Fruit fly (Drosophila melanogaster): ENCODE data around the gene Gyc32E.

The Gyc32E gene

DNA sequence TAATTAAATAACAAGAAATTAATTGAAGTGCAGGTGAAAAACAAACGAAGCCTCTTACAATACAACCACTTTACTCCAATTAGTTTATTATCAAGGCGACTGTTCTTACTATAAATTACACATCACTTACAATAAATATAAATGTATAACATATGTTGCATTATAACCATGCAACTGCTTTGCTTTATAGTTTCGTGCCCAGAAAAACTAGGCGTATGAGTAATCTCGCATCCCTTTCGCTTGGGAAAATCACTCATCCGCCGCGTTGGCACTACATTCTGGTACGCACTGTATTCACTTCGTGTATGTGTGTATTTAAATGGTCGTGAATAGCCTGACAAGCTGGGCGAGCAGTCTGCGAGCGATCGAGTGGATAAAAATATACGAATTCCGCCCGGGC lies 21.0 kb upstream of the Gyc32E start:
- TF ChIP-seq noc (tag; optimal IDR thresholded peaks at IDR 0.05): no peak

DNA sequence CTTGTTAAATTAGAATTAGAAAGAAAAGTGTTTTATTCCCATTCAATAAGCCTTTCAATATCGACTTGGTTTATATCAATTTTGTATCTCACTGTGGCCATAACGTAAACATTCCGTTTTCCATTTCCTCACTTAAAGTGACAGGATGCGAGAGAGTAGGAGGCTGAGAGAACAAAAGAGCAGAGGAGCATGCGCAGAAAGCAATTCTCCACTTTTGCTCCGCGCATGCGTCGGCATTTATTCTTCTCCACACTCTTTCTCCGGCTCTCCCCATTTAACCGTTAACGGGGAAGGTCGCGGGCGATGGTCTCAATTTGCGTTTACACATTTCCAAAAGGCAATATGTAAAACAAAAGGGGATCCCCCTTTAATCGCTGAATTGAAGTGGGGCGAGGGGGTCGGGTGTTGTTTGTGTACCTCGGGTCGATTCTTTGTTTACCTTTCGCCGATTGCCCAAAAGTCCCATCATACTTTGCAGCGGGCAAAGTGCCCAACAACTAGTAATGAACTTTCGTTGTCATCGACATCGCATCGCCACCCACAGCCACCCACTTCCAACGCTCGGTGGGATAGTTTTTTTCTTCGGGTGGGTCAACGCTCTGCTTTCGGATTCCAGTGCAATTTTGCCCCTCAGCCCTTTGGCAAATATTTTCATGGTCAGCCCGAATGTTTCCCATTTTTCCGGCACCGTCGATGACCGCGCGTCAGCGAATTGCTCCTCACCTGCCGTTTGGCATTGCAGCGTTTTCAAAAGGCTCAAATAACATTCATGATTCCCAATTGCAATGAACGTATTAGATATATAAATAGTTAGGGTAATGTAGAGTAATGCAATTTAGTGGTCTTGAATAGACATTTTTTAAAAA lies 20.0 kb upstream of the Gyc32E start:
- TF ChIP-seq noc (tag; optimal IDR thresholded peaks at IDR 0.05): no peak

DNA sequence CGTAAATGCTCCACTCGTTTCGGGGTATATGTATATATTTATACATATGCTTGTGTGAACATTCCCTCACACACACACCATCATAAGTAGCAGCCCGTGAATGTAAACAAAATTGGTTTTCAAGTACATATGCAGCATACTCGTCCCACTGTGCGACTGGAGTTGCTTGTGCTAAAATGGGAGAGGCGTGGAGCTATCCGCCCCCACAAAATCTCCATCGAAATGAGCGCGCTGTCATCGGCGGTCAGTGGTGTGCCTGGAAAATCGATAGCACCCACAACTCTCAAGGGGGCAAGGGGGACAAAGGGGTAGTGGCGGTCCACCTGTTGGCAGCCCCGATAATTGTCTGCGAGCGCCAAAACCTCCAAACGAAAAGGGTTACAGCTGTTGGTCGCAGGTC lies 19.1 kb upstream of the Gyc32E start:
- TF ChIP-seq noc (tag; optimal IDR thresholded peaks at IDR 0.05): no peak

DNA sequence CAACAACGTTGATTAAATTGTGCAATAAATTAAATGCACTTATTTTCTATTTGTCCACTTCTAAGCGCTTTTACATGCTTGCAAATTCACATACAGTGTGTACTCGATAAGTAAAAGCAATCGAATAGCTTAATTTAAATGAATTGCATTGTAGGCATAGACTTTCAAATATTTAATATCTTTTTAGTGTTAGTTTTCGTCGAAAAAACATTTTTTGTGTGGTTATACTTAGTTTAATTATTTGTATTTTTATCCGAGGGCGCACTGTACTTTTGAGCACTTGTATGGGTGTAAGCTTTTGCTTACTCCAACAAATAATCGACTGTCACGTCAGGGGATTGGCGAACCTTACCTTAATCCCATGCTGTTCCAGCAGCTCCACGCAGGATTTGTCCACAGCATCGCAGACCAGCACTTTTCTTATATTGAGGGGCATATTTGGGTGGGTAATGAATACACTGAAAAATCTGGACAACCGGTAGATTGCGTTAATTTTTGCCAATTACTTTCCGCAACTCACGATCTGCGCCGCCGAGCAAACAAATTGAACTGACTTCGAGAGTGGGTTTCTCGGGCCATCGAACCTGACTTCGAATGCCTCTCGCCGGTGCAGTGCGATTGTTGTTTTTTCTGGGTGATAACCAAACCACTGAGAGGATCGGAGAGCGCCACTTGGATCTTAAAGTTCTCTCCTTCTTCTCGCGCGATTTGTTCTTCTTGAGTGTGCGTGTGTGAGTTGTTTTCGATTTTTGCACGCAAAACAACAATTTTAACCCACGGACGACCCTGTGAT lies 6.5 kb upstream of the Gyc32E start, which contains the start of gene CG6287:
Gene CG6287 (minus strand): TSS at position 556 of the 793 bp plus-strand sequence.
- peak; percentile 68 for TF ChIP-seq noc (tag; optimal IDR thresholded peaks at IDR 0.05)

DNA sequence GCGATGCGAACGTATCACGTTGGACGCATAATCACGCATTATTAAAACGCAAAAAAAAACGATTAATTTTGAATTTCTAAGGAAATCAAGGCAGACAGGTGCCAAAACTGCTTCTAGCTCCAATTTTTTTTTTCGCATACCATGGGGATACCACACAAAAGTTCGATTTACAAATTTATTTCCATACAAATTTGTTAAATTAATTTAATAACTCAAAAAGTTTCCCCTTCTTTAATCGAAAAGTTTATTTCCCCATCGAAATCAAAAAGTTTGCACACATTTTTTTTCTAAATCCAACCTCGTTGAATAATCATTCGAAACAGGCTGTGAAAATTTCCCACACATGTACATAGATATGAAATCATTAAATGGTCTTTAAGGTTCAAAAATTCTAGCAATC lies 3.6 kb downstream of the Gyc32E start, which contains the start of gene CG31867:
Gene CG31867 (minus strand): TSS at position 101 of the 400 bp plus-strand sequence.
- TF ChIP-seq noc (tag; optimal IDR thresholded peaks at IDR 0.05): no peak

DNA sequence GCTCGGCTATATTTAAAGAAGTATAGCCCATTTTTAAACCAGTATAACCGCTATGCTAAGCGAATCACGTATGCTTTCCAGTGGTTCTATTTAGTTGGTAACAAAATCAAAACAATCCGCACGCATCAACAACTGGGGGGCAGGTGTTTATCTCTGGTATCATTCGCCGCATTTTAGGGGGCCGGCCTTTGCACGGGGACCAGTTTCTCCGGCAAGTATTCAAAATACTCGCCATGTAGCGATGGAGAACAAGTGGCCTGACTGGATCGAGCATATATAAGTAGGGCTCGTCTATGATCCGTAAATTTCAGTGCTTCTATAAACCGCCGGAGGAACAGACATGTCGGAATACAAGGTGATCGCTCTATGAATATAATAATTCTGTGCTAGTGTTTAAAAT lies 12.8 kb downstream of the Gyc32E start, which contains the start of gene hgo:
Gene hgo (plus strand): TSS at position 301 of the 400 bp plus-strand sequence.
- no peak for TF ChIP-seq noc (tag; optimal IDR thresholded peaks at IDR 0.05)

DNA sequence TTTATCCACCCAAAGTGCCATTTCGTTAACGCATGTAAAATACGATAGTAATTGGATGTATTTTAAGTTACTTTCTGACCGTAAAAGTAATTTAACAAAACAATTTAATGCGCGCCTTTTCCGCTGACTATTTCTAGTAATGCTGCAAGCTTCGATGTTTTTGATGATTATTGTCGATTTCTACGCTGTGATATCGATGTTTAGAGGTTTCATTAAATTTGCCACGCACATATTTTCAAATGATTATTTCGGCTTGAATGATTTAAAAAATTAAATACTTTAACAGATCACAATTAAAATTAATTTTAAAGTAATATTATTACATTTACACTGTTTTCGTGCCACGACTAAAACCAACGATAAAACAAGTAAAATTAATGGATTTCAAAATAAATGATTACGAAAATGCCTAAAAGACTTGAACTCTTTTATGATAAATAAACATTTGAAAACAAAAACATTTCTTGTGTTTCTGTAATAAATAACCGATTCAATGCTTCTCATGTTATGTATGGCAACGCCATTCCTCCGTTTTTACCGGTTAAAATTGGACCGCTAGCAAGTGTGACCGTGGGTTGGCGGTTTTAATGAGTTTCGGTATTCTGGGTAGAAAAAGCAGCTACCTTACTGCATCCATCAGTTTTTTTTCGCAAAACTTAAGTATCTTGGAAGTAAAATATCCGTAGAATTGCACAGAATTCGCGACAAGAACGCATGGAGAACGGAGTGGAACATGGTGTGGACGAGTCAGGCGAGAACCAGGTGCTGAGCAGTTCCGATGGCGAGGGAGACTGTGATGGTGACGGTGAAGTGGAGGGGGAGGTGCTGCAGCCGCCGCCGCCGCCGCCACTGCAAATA lies 18.5 kb downstream of the Gyc32E start, which contains the start of the genes RfC38 and CG4751:
Gene RfC38 (minus strand): TSS at position 495 of the 858 bp plus-strand sequence.
Gene CG4751 (plus strand): TSS at position 587 of the 858 bp plus-strand sequence.
- TF ChIP-seq noc (tag; optimal IDR thresholded peaks at IDR 0.05): no peak

DNA sequence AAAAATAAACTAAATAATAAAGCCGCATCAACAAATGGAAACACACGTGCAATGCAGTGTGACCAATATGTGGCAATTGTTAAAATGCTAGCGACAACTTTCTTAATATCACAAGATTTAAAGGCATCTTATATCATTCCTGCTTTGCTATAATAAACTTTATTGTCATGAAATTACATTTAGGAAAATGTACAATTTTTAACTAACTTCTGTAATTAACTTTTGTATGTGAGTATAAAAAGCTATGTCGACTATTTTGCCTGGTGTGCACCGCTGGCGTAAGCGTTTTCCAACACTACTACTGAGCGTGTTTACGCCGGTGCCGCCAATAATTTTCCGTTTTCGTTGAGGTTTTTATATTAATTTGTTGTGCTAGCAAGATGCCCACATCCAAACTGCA lies 25.4 kb downstream of the Gyc32E start, which contains the start of the genes Csl4 and Nup160:
Gene Csl4 (minus strand): TSS at position 69 of the 400 bp plus-strand sequence.
Gene Nup160 (plus strand): TSS at position 279 of the 400 bp plus-strand sequence.
- no peak for TF ChIP-seq noc (tag; optimal IDR thresholded peaks at IDR 0.05)

DNA sequence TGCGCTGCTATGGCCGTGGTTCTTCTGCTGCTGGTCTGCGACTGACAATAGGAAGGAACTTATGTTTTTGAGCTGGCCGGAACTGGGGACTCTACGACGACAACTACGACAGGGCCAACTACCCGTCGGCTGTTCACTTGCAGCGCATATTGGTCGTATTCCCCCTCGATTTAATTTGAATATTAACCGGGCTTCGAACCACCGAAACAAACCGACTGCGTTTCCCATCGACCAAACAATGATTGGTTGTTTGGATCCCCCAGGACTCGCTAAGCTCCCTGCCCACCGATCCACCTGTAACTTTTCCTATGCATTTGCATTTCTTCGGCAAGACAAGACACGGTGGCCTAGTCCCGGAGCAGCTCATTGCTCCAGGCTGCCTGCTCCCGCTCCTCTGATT lies 27.3 kb downstream of the Gyc32E start, which contains the start of gene Dnaaf4:
Gene Dnaaf4 (minus strand): TSS at position 101 of the 400 bp plus-strand sequence.
- TF ChIP-seq noc (tag; optimal IDR thresholded peaks at IDR 0.05): no peak

DNA sequence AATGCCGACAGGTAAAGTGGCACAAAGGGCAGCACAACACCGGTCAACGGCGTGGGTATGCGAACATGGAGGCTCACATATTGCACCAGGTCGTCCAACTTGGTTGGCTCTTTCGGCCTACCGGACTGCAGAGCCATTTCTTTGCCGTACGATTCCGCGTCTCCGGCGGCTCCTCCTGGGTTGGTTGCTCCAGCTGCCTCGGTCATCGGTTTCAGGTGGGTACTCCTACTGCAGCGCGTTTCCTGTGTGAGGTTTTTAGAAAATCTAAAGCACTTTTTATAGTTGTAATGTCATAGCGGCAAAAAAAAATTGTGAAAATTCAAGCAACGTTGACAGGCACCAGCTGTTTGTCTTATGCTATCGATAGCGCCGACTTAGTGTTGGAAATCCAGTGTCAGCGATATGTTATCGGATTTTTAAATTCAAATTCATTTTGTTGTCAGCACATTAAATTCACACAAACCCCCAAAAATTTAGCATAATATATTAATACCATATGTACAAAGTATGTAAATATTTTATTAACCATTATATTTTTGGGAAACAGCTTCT lies 28.9 kb downstream of the Gyc32E start, which contains the start of gene CG6230:
Gene CG6230 (minus strand): TSS at position 354 of the 552 bp plus-strand sequence.
- no peak for TF ChIP-seq noc (tag; optimal IDR thresholded peaks at IDR 0.05)

DNA sequence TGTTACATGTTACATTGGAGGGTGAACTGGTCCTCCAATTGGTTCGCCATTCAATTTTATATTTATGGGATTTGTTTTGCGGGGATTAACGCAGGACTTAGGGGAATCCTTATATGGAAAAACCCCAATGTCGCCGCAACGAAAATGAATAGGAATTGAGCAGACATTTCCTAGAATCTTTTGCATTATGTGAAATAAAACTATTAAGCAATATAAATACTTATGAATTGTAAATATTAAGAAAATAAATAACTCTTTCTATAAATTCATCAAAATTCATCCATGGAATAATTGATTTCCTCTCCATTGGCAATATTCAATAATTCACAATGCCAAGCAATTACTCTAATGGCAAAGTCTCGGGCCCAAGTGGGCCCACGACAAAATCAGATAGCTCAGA lies 35.2 kb downstream of the Gyc32E start, which contains the start of gene Gr32a:
Gene Gr32a (plus strand): TSS at position 301 of the 400 bp plus-strand sequence.
- TF ChIP-seq noc (tag; optimal IDR thresholded peaks at IDR 0.05): no peak

DNA sequence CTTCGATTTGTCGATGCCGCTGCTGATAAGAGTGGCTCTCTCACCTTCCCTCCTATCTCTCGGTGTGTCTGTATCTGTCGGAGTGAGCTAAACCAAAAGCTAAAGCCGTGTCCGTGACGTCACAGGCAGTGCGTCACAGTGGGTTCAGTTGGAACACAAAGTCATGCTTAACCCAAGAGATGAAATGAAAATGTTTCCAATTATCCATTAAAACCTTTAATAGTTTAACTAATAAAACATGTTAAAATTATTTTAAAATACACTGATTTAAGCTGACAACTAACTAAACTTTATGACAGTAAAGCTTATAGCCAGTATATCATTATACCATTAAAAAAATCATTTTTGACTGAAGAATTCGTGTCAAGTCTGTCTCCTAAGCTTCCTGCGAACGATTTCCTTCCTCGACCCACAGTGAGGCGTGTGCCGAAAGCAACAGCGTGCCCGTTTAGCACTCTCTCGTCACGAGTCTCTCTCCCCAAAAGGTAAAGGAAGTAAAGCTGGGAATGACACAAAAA lies 35.8 kb downstream of the Gyc32E start, which contains the start of gene Idua:
Gene Idua (minus strand): TSS at position 51 of the 518 bp plus-strand sequence.
- no peak for TF ChIP-seq noc (tag; optimal IDR thresholded peaks at IDR 0.05)

DNA sequence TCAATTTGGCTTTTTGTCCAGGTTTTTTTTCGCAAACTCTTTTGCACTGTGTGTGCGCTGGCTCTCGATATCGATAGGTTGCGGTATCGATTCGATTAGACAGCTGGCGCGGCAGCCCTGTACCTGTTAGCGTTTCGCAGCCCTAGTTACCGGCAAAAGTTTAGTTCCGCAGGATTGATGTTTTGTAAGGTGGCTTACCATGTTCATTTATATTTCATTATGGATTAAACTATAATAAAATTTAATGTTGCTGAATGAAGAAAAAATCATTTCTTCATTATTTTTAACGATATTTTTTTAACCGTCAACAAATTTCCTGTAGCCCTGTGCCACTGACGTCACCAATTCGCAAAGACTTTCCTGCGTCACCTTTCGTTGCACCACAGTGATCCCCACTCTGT lies 42.3 kb downstream of the Gyc32E start, which contains the start of gene Reps:
Gene Reps (minus strand): TSS at position 84 of the 401 bp plus-strand sequence.
- peak; percentile 95 for TF ChIP-seq noc (tag; optimal IDR thresholded peaks at IDR 0.05)

DNA sequence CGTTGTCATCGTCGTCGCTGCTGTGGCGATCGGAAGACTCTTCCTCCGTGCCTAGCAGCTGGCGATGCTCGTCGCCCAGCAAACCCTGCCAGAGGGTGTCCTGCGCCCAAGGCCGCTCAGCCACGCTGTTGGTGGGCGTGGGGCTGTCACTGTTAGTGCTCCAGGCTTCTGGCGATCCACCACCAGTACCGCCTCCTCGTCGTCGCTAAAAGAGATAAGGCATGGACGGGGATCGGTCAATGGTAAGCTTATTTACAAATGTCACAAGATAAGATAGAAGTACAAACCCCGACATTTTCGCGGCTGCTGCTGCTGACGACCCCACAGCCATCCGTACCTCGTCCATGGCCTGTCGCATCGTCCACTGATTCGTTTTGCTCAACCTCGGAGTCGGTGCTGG lies 43.6 kb downstream of the Gyc32E start:
- TF ChIP-seq noc (tag; optimal IDR thresholded peaks at IDR 0.05): no peak
